Worm (Caenorhabditis elegans) whole organism, L2 larva: ENCODE measurements around the gene T25D1.3.

Source experiments
- C34F6.9 ChIP-seq: fragments of 150-350 bp; optimal IDR thresholded peaks from 2 replicates; lab custom pipeline; 2014; ENCODE audit warnings: missing biosample characterization, missing genetic modification characterization
- R02D3.7 ChIP-seq: fragments of 150-350 bp; optimal IDR thresholded peaks from 2 replicates; lab custom pipeline; 2014; ENCODE audit warnings: missing biosample characterization, missing genetic modification characterization
- ZK546.5 ChIP-seq: sonication (generic microtip); optimal IDR thresholded peaks from 2 replicates; lab custom pipeline; 2017; ENCODE audit warnings: missing biosample characterization, missing genetic modification characterization
- aly-2 ChIP-seq: fragments of 150-350 bp; optimal IDR thresholded peaks from 2 replicates; lab custom pipeline; 2014; ENCODE audit warnings: missing biosample characterization, missing genetic modification characterization
- blmp-1 ChIP-seq: sonication (generic microtip); optimal IDR thresholded peaks from 2 replicates; lab custom pipeline; 2017; ENCODE audit warnings: missing genetic modification characterization, mild to moderate bottlenecking, missing compliant biosample characterization, antibody characterized with exemption, moderate library complexity; ENCODE audit not compliant: insufficient read depth
- ceh-16 ChIP-seq: fragments of 150-350 bp; optimal IDR thresholded peaks from 2 replicates; lab custom pipeline; 2014; ENCODE audit warnings: missing biosample characterization, missing genetic modification characterization
- ceh-82 ChIP-seq: fragments of 150-350 bp; optimal IDR thresholded peaks from 2 replicates; lab custom pipeline; 2014; ENCODE audit warnings: missing biosample characterization, missing genetic modification characterization
- crh-2 ChIP-seq: sonication (generic microtip); optimal IDR thresholded peaks from 2 replicates; lab custom pipeline; 2017; ENCODE audit warnings: missing biosample characterization, missing genetic modification characterization
- dmd-4 ChIP-seq: sonication (generic microtip); optimal IDR thresholded peaks from 2 replicates; lab custom pipeline; 2017; ENCODE audit warnings: missing biosample characterization, missing genetic modification characterization
- fos-1 ChIP-seq: fragments of 150-350 bp; optimal IDR thresholded peaks from 2 replicates; lab custom pipeline; 2014; ENCODE audit warnings: missing biosample characterization, missing genetic modification characterization
- gmeb-1 ChIP-seq: fragments of 150-350 bp; optimal IDR thresholded peaks from 2 replicates; lab custom pipeline; 2014; ENCODE audit warnings: missing biosample characterization, missing genetic modification characterization
- lin-11 ChIP-seq: fragments of 150-350 bp; sonication (generic microtip); optimal IDR thresholded peaks from 2 replicates; lab custom pipeline; 2014; ENCODE audit warnings: missing biosample characterization, missing genetic modification characterization, inconsistent platforms, mixed read lengths
- lin-13 ChIP-seq: fragments of 150-350 bp; optimal IDR thresholded peaks from 2 replicates; lab custom pipeline; 2014; ENCODE audit warnings: missing biosample characterization, missing genetic modification reagents, missing genetic modification characterization
- mab-5 ChIP-seq: fragments of 150-350 bp; optimal IDR thresholded peaks from 2 replicates; lab custom pipeline; 2014; ENCODE audit warnings: missing biosample characterization, missing genetic modification characterization
- mbf-1 ChIP-seq: sonication (generic microtip); optimal IDR thresholded peaks from 2 replicates; lab custom pipeline; 2017; ENCODE audit warnings: missing biosample characterization, missing genetic modification characterization
- mdl-1 ChIP-seq, 2 experiments: fragments of 150-350 bp in 1 of 2; sonication (generic microtip) in 1 of 2; optimal IDR thresholded peaks; 2 replicates each; lab custom pipeline; 2017; ENCODE audit warnings: missing biosample characterization in 2 of 2, missing genetic modification characterization in 2 of 2
- nhr-10 ChIP-seq: sonication (generic microtip); optimal IDR thresholded peaks from 2 replicates; lab custom pipeline; 2017; ENCODE audit warnings: missing biosample characterization, missing genetic modification characterization
- nhr-12 ChIP-seq: fragments of 150-350 bp; optimal IDR thresholded peaks from 2 replicates; lab custom pipeline; 2014; ENCODE audit warnings: missing biosample characterization, missing genetic modification characterization
- nhr-129 ChIP-seq: fragments of 150-350 bp; optimal IDR thresholded peaks from 2 replicates; lab custom pipeline; 2014; ENCODE audit warnings: missing biosample characterization, missing genetic modification characterization
- nhr-23 ChIP-seq: fragments of 150-350 bp; optimal IDR thresholded peaks from 2 replicates; lab custom pipeline; 2014; ENCODE audit warnings: missing biosample characterization, missing genetic modification reagents, missing genetic modification characterization
- nhr-237 ChIP-seq: fragments of 150-350 bp; optimal IDR thresholded peaks from 2 replicates; lab custom pipeline; 2014; ENCODE audit warnings: missing biosample characterization, missing genetic modification characterization
- nhr-25 ChIP-seq: fragments of 150-350 bp; sonication (generic microtip); optimal IDR thresholded peaks from 3 replicates; lab custom pipeline; 2014; ENCODE audit warnings: missing biosample characterization, missing genetic modification characterization
- nhr-6 ChIP-seq: fragments of 150-350 bp; optimal IDR thresholded peaks from 2 replicates; lab custom pipeline; 2014; ENCODE audit warnings: missing biosample characterization, missing genetic modification characterization
- peb-1 ChIP-seq: fragments of 150-350 bp; optimal IDR thresholded peaks from 2 replicates; lab custom pipeline; 2014; ENCODE audit warnings: missing biosample characterization, missing genetic modification characterization
- skn-1 ChIP-seq: sonication (generic microtip); optimal IDR thresholded peaks from 2 replicates; lab custom pipeline; 2017; ENCODE audit warnings: missing biosample characterization, missing genetic modification characterization
- sma-3 ChIP-seq: sonication (generic microtip); optimal IDR thresholded peaks from 2 replicates; lab custom pipeline; 2016; ENCODE audit warnings: missing genetic modification reagents, missing genetic modification characterization, missing compliant biosample characterization
- sma-9 ChIP-seq, 2 experiments: fragments of 150-350 bp in 1 of 2; sonication (generic microtip) in 1 of 2; optimal IDR thresholded peaks; 2 replicates each; lab custom pipeline; 2014 to 2016; ENCODE audit warnings: missing genetic modification characterization in 2 of 2, mild to moderate bottlenecking in 1 of 2, missing biosample characterization in 1 of 2, missing compliant biosample characterization in 1 of 2, missing genetic modification reagents in 1 of 2, moderate library complexity in 1 of 2
- snpc-4 ChIP-seq: fragments of 150-350 bp; optimal IDR thresholded peaks from 2 replicates; lab custom pipeline; 2014; ENCODE audit warnings: missing biosample characterization, missing genetic modification characterization
- unc-39 ChIP-seq: fragments of 150-350 bp; optimal IDR thresholded peaks from 2 replicates; lab custom pipeline; 2014; ENCODE audit warnings: missing biosample characterization, missing genetic modification characterization
- unc-62 ChIP-seq: fragments of 150-350 bp; optimal IDR thresholded peaks from 2 replicates; lab custom pipeline; 2014; ENCODE audit warnings: missing biosample characterization, missing genetic modification reagents, missing genetic modification characterization
- zag-1 ChIP-seq: fragments of 150-350 bp; optimal IDR thresholded peaks from 2 replicates; lab custom pipeline; 2014; ENCODE audit warnings: missing biosample characterization, missing genetic modification characterization
- ztf-1 ChIP-seq: fragments of 200-800 bp; sonication (Bioruptor generic); conservative IDR thresholded peaks from 2 replicates; pipeline ENCODE4 v1.3.6; 2022; ENCODE audit warnings: missing genetic modification characterization, missing compliant biosample characterization
- ztf-4 ChIP-seq: fragments of 150-350 bp; optimal IDR thresholded peaks from 2 replicates; lab custom pipeline; 2014; ENCODE audit warnings: missing biosample characterization, missing genetic modification characterization

Gene T25D1.3

ce11 chrX:16505348-16505747, at the start of gene T25D1.3:
Gene T25D1.3 (plus strand): TSS chrX:16505648.
- no peak for TF ChIP-seq ztf-1 (GFP tag; lab: Robert Waterston, UW)
- no peak for TF ChIP-seq snpc-4
- no peak for TF ChIP-seq nhr-10 (tag; lab: Kevin White, UChicago)
- TF ChIP-seq blmp-1, result no peak
- no peak for TF ChIP-seq aly-2 (tag; lab: Kevin White, UChicago)
- no peak for TF ChIP-seq nhr-129 (tag; lab: Kevin White, UChicago)
- no peak for TF ChIP-seq peb-1 (tag; lab: Kevin White, UChicago)
- no peak for TF ChIP-seq R02D3.7 (tag; lab: Kevin White, UChicago)
- no peak for TF ChIP-seq ZK546.5
- no peak for TF ChIP-seq mdl-1 (tag; optimal IDR thresholded peaks at IDR 0.05; lab: Kevin White, UChicago)

DNA sequence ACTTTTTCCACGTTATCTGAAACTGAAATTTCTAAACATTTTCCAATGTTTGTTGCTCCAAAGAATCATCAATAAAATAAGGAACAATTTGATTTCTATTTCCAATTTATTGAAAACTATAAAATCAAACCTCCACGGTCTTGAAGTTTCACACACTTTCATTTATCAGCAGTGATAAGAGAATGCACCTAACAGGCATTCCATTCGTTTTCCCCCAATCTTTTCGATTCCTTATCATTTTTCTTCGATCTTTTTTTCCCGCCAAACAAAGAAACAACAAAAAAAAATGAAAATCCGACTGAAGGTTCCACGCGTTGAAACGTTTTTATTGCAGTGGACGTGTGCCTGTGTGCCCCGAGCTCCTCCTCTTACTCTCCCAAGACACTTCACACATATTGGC, 48.8 kb upstream of the T25D1.3 start, which contains the start of gene nas-39:
TSS of gene nas-39 (plus strand) at position 269 of the 400 bp plus-strand sequence.
- TF ChIP-seq mab-5 (tag; lab: Kevin White, UChicago) (no peak), gmeb-1 (tag; lab: Kevin White, UChicago) (peak; percentile 15), sma-9 (GFP tag; optimal IDR thresholded peaks at IDR 0.05; lab: Kevin White, UChicago) (peak; percentile 3), sma-9 (tag; optimal IDR thresholded peaks at IDR 0.05; lab: Kevin White, UChicago) (no peak), fos-1 (tag; lab: Kevin White, UChicago) (peak; percentile 79), peb-1 (tag; lab: Kevin White, UChicago) (no peak), crh-2 (tag; lab: Kevin White, UChicago) (peak; percentile 30)
- TF ChIP-seq, all 48 proteins: peak for 4

ce11 chrX:16457113-16457512, 48.3 kb upstream of the T25D1.3 start:
- TF ChIP-seq snpc-4 (no peak), ztf-4 (no peak), zag-1 (tag; lab: Kevin White, UChicago) (no peak), sma-3 (GFP tag; lab: Kevin White, UChicago) (no peak), nhr-23 (tag; lab: Kevin White, UChicago) (no peak), mdl-1 (tag; optimal IDR thresholded peaks at IDR 0.05; lab: Kevin White, UChicago) (no peak), gmeb-1 (tag; lab: Kevin White, UChicago) (no peak), nhr-129 (tag; lab: Kevin White, UChicago) (no peak), ceh-82 (tag; lab: Kevin White, UChicago) (no peak), ZK546.5 (no peak), nhr-6 (tag; lab: Kevin White, UChicago) (no peak), C34F6.9 (tag; lab: Kevin White, UChicago) (no peak)

DNA sequence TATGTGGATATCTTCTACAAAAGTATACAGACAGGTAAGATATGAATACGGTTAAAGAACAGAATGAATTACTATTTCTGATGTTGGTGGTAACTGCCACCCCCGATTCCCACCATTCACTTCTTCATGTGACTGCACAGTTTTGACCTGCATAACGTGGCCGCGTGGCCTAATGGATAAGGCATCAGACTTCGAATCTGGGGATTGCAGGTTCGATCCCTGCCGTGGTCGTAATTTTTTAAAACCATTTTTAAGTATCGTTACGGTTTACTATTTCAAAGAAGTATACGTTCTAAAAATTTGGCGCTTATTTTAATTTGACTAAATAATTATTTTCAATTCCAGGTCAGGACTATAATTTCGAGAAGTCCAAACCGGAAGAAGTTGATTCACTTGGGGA, 44.1 kb upstream of the T25D1.3 start:
- no peak for TF ChIP-seq unc-62 (GFP tag; lab: Kevin White, UChicago)
- no peak for TF ChIP-seq nhr-25 (tag; lab: Kevin White, UChicago)
- TF ChIP-seq nhr-10 (tag; lab: Kevin White, UChicago), result no peak
- TF ChIP-seq dmd-4 (tag; lab: Kevin White, UChicago), result no peak
- TF ChIP-seq lin-11 (tag; lab: Kevin White, UChicago), result no peak
- TF ChIP-seq skn-1 (tag; lab: Kevin White, UChicago), result no peak
- TF ChIP-seq unc-39 (tag; lab: Kevin White, UChicago), result no peak
- TF ChIP-seq crh-2 (tag; lab: Kevin White, UChicago), result no peak
- TF ChIP-seq aly-2 (tag; lab: Kevin White, UChicago), result no peak
- TF ChIP-seq fos-1 (tag; lab: Kevin White, UChicago), result no peak
- no peak for TF ChIP-seq nhr-12 (tag; lab: Kevin White, UChicago)
- TF ChIP-seq ceh-82 (tag; lab: Kevin White, UChicago), result no peak
- no peak for TF ChIP-seq nhr-237 (tag; lab: Kevin White, UChicago)

- no peak for TF ChIP-seq ceh-16 (tag; lab: Kevin White, UChicago)
These were observed 39.3 kb upstream of the T25D1.3 start for ce11 chrX:16466157-16466556.

DNA sequence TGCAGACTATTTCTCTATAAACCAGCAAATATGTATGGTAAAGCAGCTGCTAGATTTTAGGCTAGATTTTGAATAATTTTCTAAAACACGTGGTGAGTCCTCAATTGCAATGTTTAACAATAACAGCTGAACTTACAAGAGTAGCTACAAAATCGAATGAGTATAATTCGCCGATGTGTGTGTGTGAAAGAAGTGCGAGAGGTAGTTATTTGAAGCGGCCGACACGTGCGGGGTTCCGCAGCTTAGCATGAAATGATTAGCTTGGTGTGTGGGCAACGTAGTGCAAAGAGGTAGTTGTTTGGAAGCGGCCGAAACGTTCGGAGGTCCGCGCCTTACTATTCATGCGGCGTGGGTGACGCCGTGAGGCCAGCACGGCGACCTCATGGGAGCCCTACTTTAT, 36.6 kb upstream of the T25D1.3 start:
- TF ChIP-seq skn-1 (tag; lab: Kevin White, UChicago) (no peak), crh-2 (tag; lab: Kevin White, UChicago) (no peak), ceh-82 (tag; lab: Kevin White, UChicago) (no peak), lin-13 (GFP tag; lab: Kevin White, UChicago) (no peak), C34F6.9 (tag; lab: Kevin White, UChicago) (no peak), lin-11 (tag; lab: Kevin White, UChicago) (no peak), aly-2 (tag; lab: Kevin White, UChicago) (no peak), mbf-1 (tag; lab: Kevin White, UChicago) (no peak), nhr-237 (tag; lab: Kevin White, UChicago) (no peak)
